Fruit fly (Drosophila melanogaster): ENCODE data around the gene CG8838.

- TF ChIP-seq dsf (GFP tag; optimal IDR thresholded peaks at IDR 0.05; ENCODE audit: borderline replicate concordance) (no peak), sv (GFP tag; optimal IDR thresholded peaks at IDR 0.05) (no peak), Mio (GFP tag; optimal IDR thresholded peaks at IDR 0.05) (no peak), Hr83 (GFP tag; optimal IDR thresholded peaks at IDR 0.05; ENCODE audit: poor library complexity, severe bottlenecking) (no peak), usp (GFP tag; optimal IDR thresholded peaks at IDR 0.05) (no peak), psq (GFP tag; optimal IDR thresholded peaks at IDR 0.05) (no peak), tai (GFP tag; optimal IDR thresholded peaks at IDR 0.05) (no peak), CG32264 (GFP tag; optimal IDR thresholded peaks at IDR 0.05) (no peak), h (GFP tag; optimal IDR thresholded peaks at IDR 0.05) (no peak), GATAd (GFP tag; optimal IDR thresholded peaks at IDR 0.05) (no peak), Dfd (GFP tag; optimal IDR thresholded peaks at IDR 0.05) (no peak), N (GFP tag; optimal IDR thresholded peaks at IDR 0.05) (no peak), br (GFP tag; optimal IDR thresholded peaks at IDR 0.05) (peak; percentile 27), woc (GFP tag; optimal IDR thresholded peaks at IDR 0.05) (peak; percentile 38)
Observed at dm6 chr2L:3351575-3352219, 5.7 kb upstream of the CG8838 start.

All from whole organism, wandering third instar larva.